Worm (Caenorhabditis elegans) whole organism, L4 larva: ENCODE results near the gene rimb-1.

Experiments used
- aly-2 ChIP-seq: sonication (generic microtip); optimal IDR thresholded peaks from 2 replicates; lab custom pipeline; 2018; ENCODE audit warnings: missing biosample characterization, missing genetic modification characterization
- ceh-44 ChIP-seq: fragments of 200-800 bp; sonication (Bioruptor generic); IDR thresholded peaks from 2 replicates; pipeline ENCODE4 v1.3.6; 2022; ENCODE audit warnings: missing genetic modification reagents, missing genetic modification characterization, missing compliant biosample characterization
- ceh-62 ChIP-seq: sonication (generic microtip); optimal IDR thresholded peaks from 2 replicates; lab custom pipeline; 2017; ENCODE audit warnings: missing biosample characterization, missing genetic modification characterization
- lin-39 ChIP-seq: fragments of 150-350 bp; optimal IDR thresholded peaks from 2 replicates; lab custom pipeline; 2014; ENCODE audit warnings: missing biosample characterization, missing genetic modification reagents, missing genetic modification characterization
- madf-9 ChIP-seq: fragments of 200-800 bp; sonication (Bioruptor generic); conservative IDR thresholded peaks from 2 replicates; pipeline ENCODE4 v1.3.6; 2022; ENCODE audit warnings: missing genetic modification reagents, missing genetic modification characterization, missing compliant biosample characterization
- nhr-237 ChIP-seq: sonication (generic microtip); optimal IDR thresholded peaks from 2 replicates; lab custom pipeline; 2017; ENCODE audit warnings: missing biosample characterization, missing genetic modification characterization
- snpc-4 ChIP-seq: fragments of 150-350 bp; optimal IDR thresholded peaks from 2 replicates; lab custom pipeline; 2014; ENCODE audit warnings: missing biosample characterization, missing genetic modification characterization
- unc-130 ChIP-seq: sonication (generic microtip); optimal IDR thresholded peaks from 2 replicates; lab custom pipeline; 2016; ENCODE audit warnings: missing genetic modification reagents, missing genetic modification characterization, missing compliant biosample characterization

- no peak for TF ChIP-seq unc-130 (GFP tag; lab: Kevin White, UChicago)
- no peak for TF ChIP-seq madf-9 (GFP tag; lab: Robert Waterston, UW)
- no peak for TF ChIP-seq ceh-44 (GFP tag; lab: Robert Waterston, UW)
- TF ChIP-seq aly-2: no peak
- no peak for TF ChIP-seq nhr-237 (tag; lab: Kevin White, UChicago)
- no peak for TF ChIP-seq ceh-62 (tag; lab: Kevin White, UChicago)
- TF ChIP-seq snpc-4: no peak
- no peak for TF ChIP-seq lin-39 (tag; lab: Kevin White, UChicago)
Observed at ce11 chrIII:1788972-1789371, 839 bp downstream of the rimb-1 start.
